Fruit fly (Drosophila melanogaster) whole organism, wandering third instar larva: ENCODE measurements around the gene CG2247.

Experiments
- Abd-B ChIP-seq: fragments of >200 bp; optimal IDR thresholded peaks from 2 replicates; lab custom pipeline; 2017; ENCODE audit warnings: missing biosample characterization, missing genetic modification characterization
- Dfd ChIP-seq: fragments of >200 bp; optimal IDR thresholded peaks from 2 replicates; lab custom pipeline; 2017; ENCODE audit warnings: missing biosample characterization, missing genetic modification characterization
- OdsH ChIP-seq: fragments of 200-800 bp; sonication (Bioruptor generic); optimal IDR thresholded peaks from 2 replicates; lab custom pipeline; 2016; ENCODE audit warnings: missing biosample characterization, mild to moderate bottlenecking, missing genetic modification characterization
- br ChIP-seq: fragments of 200-800 bp; sonication (Bioruptor generic); optimal IDR thresholded peaks from 2 replicates; lab custom pipeline; 2016; ENCODE audit warnings: missing biosample characterization, missing genetic modification characterization
- dsf ChIP-seq: sonication (Bioruptor generic); optimal IDR thresholded peaks from 2 replicates; lab custom pipeline; 2016; ENCODE audit warnings: missing biosample characterization, missing genetic modification characterization, borderline replicate concordance
- psq ChIP-seq: fragments of 200-800 bp; sonication (Bioruptor generic); optimal IDR thresholded peaks from 3 replicates; lab custom pipeline; 2017; ENCODE audit warnings: missing biosample characterization, mild to moderate bottlenecking, missing genetic modification characterization, moderate library complexity

- no peak for TF ChIP-seq br (GFP tag; lab: Kevin White, UChicago)
- TF ChIP-seq OdsH (GFP tag; lab: Kevin White, UChicago): no peak
- TF ChIP-seq Abd-B (GFP tag; lab: Kevin White, UChicago): no peak
- no peak for TF ChIP-seq psq (GFP tag; lab: Kevin White, UChicago)
- TF ChIP-seq Dfd (GFP tag; lab: Kevin White, UChicago): no peak
- TF ChIP-seq dsf (GFP tag; lab: Kevin White, UChicago): no peak
These were observed 29.0 kb upstream of the CG2247 start for dm6 chrX:11640477-11640876.
